Worm (Caenorhabditis elegans): ENCODE results near the gene F48G7.8.

Gene F48G7.8

ce11 chrV:657678-658077, 30.2 kb upstream of the F48G7.8 start, which contains the start of gene srh-246:
Gene srh-246, minus strand, starts transcription at chrV:657778.
- no peak for TF ChIP-seq tab-1 (GFP tag; IDR thresholded peaks at IDR 0.05)
- no peak for TF ChIP-seq cog-1 (tag; optimal IDR thresholded peaks at IDR 0.05)
- TF ChIP-seq T22C8.4 (GFP tag; IDR thresholded peaks at IDR 0.05), result no peak
- no peak for TF ChIP-seq ztf-29 (GFP tag; IDR thresholded peaks at IDR 0.05)
- no peak for TF ChIP-seq med-1 (GFP tag; optimal IDR thresholded peaks at IDR 0.05; ENCODE audit: insufficient read depth)
- TF ChIP-seq ztf-23 (GFP tag; IDR thresholded peaks at IDR 0.05), result no peak
- no peak for TF ChIP-seq klf-2 (GFP tag; conservative IDR thresholded peaks at IDR 0.05)
- TF ChIP-seq flt-1 (GFP tag; IDR thresholded peaks at IDR 0.05), result no peak
- no peak for TF ChIP-seq ref-1 (GFP tag; conservative IDR thresholded peaks at IDR 0.05)

- no peak for TF ChIP-seq med-1 (GFP tag; optimal IDR thresholded peaks at IDR 0.05; ENCODE audit: insufficient read depth)
- no peak for TF ChIP-seq klf-2 (GFP tag; conservative IDR thresholded peaks at IDR 0.05)
- no peak for TF ChIP-seq cog-1 (tag; optimal IDR thresholded peaks at IDR 0.05)
- no peak for TF ChIP-seq ztf-29 (GFP tag; IDR thresholded peaks at IDR 0.05)
- no peak for TF ChIP-seq flt-1 (GFP tag; IDR thresholded peaks at IDR 0.05)
- no peak for TF ChIP-seq ztf-23 (GFP tag; IDR thresholded peaks at IDR 0.05)
These were observed 28.3 kb upstream of the F48G7.8 start, which contains the start of gene srh-245 for ce11 chrV:655823-656222. Gene srh-245, minus strand, starts transcription at chrV:655923.

- TF ChIP-seq tab-1 (GFP tag; IDR thresholded peaks at IDR 0.05), result no peak
- no peak for TF ChIP-seq flt-1 (GFP tag; IDR thresholded peaks at IDR 0.05)
- no peak for TF ChIP-seq klf-2 (GFP tag; conservative IDR thresholded peaks at IDR 0.05)
- TF ChIP-seq cog-1 (tag; optimal IDR thresholded peaks at IDR 0.05), result no peak
- TF ChIP-seq ztf-23 (GFP tag; IDR thresholded peaks at IDR 0.05), result no peak
- no peak for TF ChIP-seq med-1 (GFP tag; optimal IDR thresholded peaks at IDR 0.05; ENCODE audit: insufficient read depth)
- TF ChIP-seq ztf-29 (GFP tag; IDR thresholded peaks at IDR 0.05), result no peak
- TF ChIP-seq ref-1 (GFP tag; conservative IDR thresholded peaks at IDR 0.05), result no peak
- no peak for TF ChIP-seq T22C8.4 (GFP tag; IDR thresholded peaks at IDR 0.05)
These were observed 26.9 kb upstream of the F48G7.8 start, which contains the start of gene srj-6 for ce11 chrV:654402-654801. Gene srj-6, minus strand, starts transcription at chrV:654502.

- TF ChIP-seq flt-1 (GFP tag; IDR thresholded peaks at IDR 0.05), result no peak
- no peak for TF ChIP-seq cog-1 (tag; optimal IDR thresholded peaks at IDR 0.05)
- no peak for TF ChIP-seq ref-1 (GFP tag; conservative IDR thresholded peaks at IDR 0.05)
- no peak for TF ChIP-seq ztf-23 (GFP tag; IDR thresholded peaks at IDR 0.05)
- no peak for TF ChIP-seq med-1 (GFP tag; optimal IDR thresholded peaks at IDR 0.05; ENCODE audit: insufficient read depth)
- no peak for TF ChIP-seq T22C8.4 (GFP tag; IDR thresholded peaks at IDR 0.05)
- TF ChIP-seq ztf-29 (GFP tag; IDR thresholded peaks at IDR 0.05), result no peak
- TF ChIP-seq tab-1 (GFP tag; IDR thresholded peaks at IDR 0.05), result no peak
- no peak for TF ChIP-seq klf-2 (GFP tag; conservative IDR thresholded peaks at IDR 0.05)
These were observed 25.5 kb upstream of the F48G7.8 start, which contains the start of gene srj-5 for ce11 chrV:652940-653339. Gene srj-5, minus strand, starts transcription at chrV:653040.

ce11 chrV:646888-647287, 19.4 kb upstream of the F48G7.8 start, which contains the start of gene ugt-42:
Gene ugt-42, plus strand, starts transcription at chrV:647188.
- TF ChIP-seq ztf-29 (GFP tag; IDR thresholded peaks at IDR 0.05) (no peak), ztf-23 (GFP tag; IDR thresholded peaks at IDR 0.05) (no peak), T22C8.4 (GFP tag; IDR thresholded peaks at IDR 0.05) (no peak), cog-1 (tag; optimal IDR thresholded peaks at IDR 0.05) (no peak), med-1 (GFP tag; optimal IDR thresholded peaks at IDR 0.05; ENCODE audit: insufficient read depth) (no peak), flt-1 (GFP tag; IDR thresholded peaks at IDR 0.05) (no peak), ref-1 (GFP tag; conservative IDR thresholded peaks at IDR 0.05) (no peak), klf-2 (GFP tag; conservative IDR thresholded peaks at IDR 0.05) (no peak)

- TF ChIP-seq ref-1 (GFP tag; conservative IDR thresholded peaks at IDR 0.05), result no peak
- TF ChIP-seq cog-1 (tag; optimal IDR thresholded peaks at IDR 0.05), result no peak
- no peak for TF ChIP-seq tab-1 (GFP tag; IDR thresholded peaks at IDR 0.05)
These were observed 18.6 kb upstream of the F48G7.8 start, which contains the start of gene F48G7.12 for ce11 chrV:646129-646528. Gene F48G7.12, minus strand, starts transcription at chrV:646229.

ce11 chrV:642750-643149, 15.3 kb upstream of the F48G7.8 start, which contains the start of gene nhr-190:
Gene nhr-190, minus strand, starts transcription at chrV:642924.
- TF ChIP-seq cog-1 (tag; optimal IDR thresholded peaks at IDR 0.05), result no peak

- TF ChIP-seq ztf-29 (GFP tag; IDR thresholded peaks at IDR 0.05) (no peak), tab-1 (GFP tag; IDR thresholded peaks at IDR 0.05) (no peak), klf-2 (GFP tag; conservative IDR thresholded peaks at IDR 0.05) (no peak), ref-1 (GFP tag; conservative IDR thresholded peaks at IDR 0.05) (no peak), T22C8.4 (GFP tag; IDR thresholded peaks at IDR 0.05) (no peak), cog-1 (tag; optimal IDR thresholded peaks at IDR 0.05) (no peak), med-1 (GFP tag; optimal IDR thresholded peaks at IDR 0.05; ENCODE audit: insufficient read depth) (no peak), flt-1 (GFP tag; IDR thresholded peaks at IDR 0.05) (no peak)
These were observed 10.8 kb upstream of the F48G7.8 start, which contains the start of gene srj-37 for ce11 chrV:638328-638727. Gene srj-37, plus strand, starts transcription at chrV:638628.

- TF ChIP-seq tab-1 (GFP tag; IDR thresholded peaks at IDR 0.05), result no peak
- TF ChIP-seq cog-1 (tag; optimal IDR thresholded peaks at IDR 0.05), result no peak
- TF ChIP-seq ref-1 (GFP tag; conservative IDR thresholded peaks at IDR 0.05), result no peak
- no peak for TF ChIP-seq T22C8.4 (GFP tag; IDR thresholded peaks at IDR 0.05)
- no peak for TF ChIP-seq klf-2 (GFP tag; conservative IDR thresholded peaks at IDR 0.05)
- TF ChIP-seq med-1 (GFP tag; optimal IDR thresholded peaks at IDR 0.05; ENCODE audit: insufficient read depth), result no peak
- TF ChIP-seq ztf-23 (GFP tag; IDR thresholded peaks at IDR 0.05), result no peak
- no peak for TF ChIP-seq ztf-29 (GFP tag; IDR thresholded peaks at IDR 0.05)
- no peak for TF ChIP-seq flt-1 (GFP tag; IDR thresholded peaks at IDR 0.05)
These were observed 8.8 kb upstream of the F48G7.8 start, which contains the start of gene pals-31 for ce11 chrV:636281-636680. Gene pals-31, plus strand, starts transcription at chrV:636581.

- TF ChIP-seq T22C8.4 (GFP tag; IDR thresholded peaks at IDR 0.05) (no peak), ztf-23 (GFP tag; IDR thresholded peaks at IDR 0.05) (no peak), tab-1 (GFP tag; IDR thresholded peaks at IDR 0.05) (no peak), ref-1 (GFP tag; conservative IDR thresholded peaks at IDR 0.05) (no peak), cog-1 (tag; optimal IDR thresholded peaks at IDR 0.05) (no peak)
These were observed 8.1 kb upstream of the F48G7.8 start for ce11 chrV:635630-636029.
